Worm (Caenorhabditis elegans): ENCODE results near the gene ZK742.3.

ZK742.3 gene

ce11 chrV:7793067-7793466 lies 16.6 kb downstream of the ZK742.3 start, which contains the start of gene flp-21:
TSS of gene flp-21 (plus strand) at chrV:7793367.
- TF ChIP-seq sox-4 (tag; optimal IDR thresholded peaks at IDR 0.05) (no peak), nhr-47 (tag; optimal IDR thresholded peaks at IDR 0.05) (no peak), hpl-2 (GFP tag; optimal IDR thresholded peaks at IDR 0.05) (no peak), nhr-77 (tag; optimal IDR thresholded peaks at IDR 0.05) (no peak), nhr-11 (tag; optimal IDR thresholded peaks at IDR 0.05) (no peak), ces-1 (GFP tag; optimal IDR thresholded peaks at IDR 0.05) (no peak)

- TF ChIP-seq elt-2 (tag; optimal IDR thresholded peaks at IDR 0.05) (peak; percentile 70), hlh-4 (tag; optimal IDR thresholded peaks at IDR 0.05) (no peak)
Observed at ce11 chrV:7786639-7787038, 23.1 kb downstream of the ZK742.3 start.

- TF ChIP-seq grh-1 (GFP tag; IDR thresholded peaks at IDR 0.05) (no peak), ceh-88 (GFP tag; IDR thresholded peaks at IDR 0.05) (no peak), snpc-4 (tag; optimal IDR thresholded peaks at IDR 0.05) (no peak), unc-98 (GFP tag; IDR thresholded peaks at IDR 0.05) (no peak), F16B12.6 (tag; optimal IDR thresholded peaks at IDR 0.05) (no peak), pqm-1 (tag; optimal IDR thresholded peaks at IDR 0.05) (no peak), pax-3 (tag; optimal IDR thresholded peaks at IDR 0.05) (no peak), sup-37 (GFP tag; optimal IDR thresholded peaks at IDR 0.05) (no peak)
Observed at ce11 chrV:7785885-7786284, 23.8 kb downstream of the ZK742.3 start.

- TF ChIP-seq unc-98 (GFP tag; IDR thresholded peaks at IDR 0.05) (no peak), nhr-85 (tag) (peak; percentile 4), swsn-7 (tag; optimal IDR thresholded peaks at IDR 0.05) (no peak), fkh-8 (tag; optimal IDR thresholded peaks at IDR 0.05) (no peak)
Observed at ce11 chrV:7785117-7785516, 24.6 kb downstream of the ZK742.3 start, which contains the start of gene C26F1.1. TSS of gene C26F1.1 (plus strand) at chrV:7785417.

- no peak for TF ChIP-seq sup-37 (GFP tag; optimal IDR thresholded peaks at IDR 0.05)
- no peak for TF ChIP-seq unc-62 (GFP tag; optimal IDR thresholded peaks at IDR 0.05)
- no peak for TF ChIP-seq hlh-17 (GFP tag; optimal IDR thresholded peaks at IDR 0.05; ENCODE audit: borderline replicate concordance)
- no peak for TF ChIP-seq lin-14 (GFP tag; optimal IDR thresholded peaks at IDR 0.05)
- TF ChIP-seq nhr-77 (tag; optimal IDR thresholded peaks at IDR 0.05) = no peak
- no peak for TF ChIP-seq skn-1 (tag; optimal IDR thresholded peaks at IDR 0.05)
- TF ChIP-seq sox-4 (tag; optimal IDR thresholded peaks at IDR 0.05) = no peak
- no peak for TF ChIP-seq nhr-20 (tag; optimal IDR thresholded peaks at IDR 0.05)
- no peak for TF ChIP-seq lin-35 (GFP tag; optimal IDR thresholded peaks at IDR 0.05)
- TF ChIP-seq Y116A8C.19 (tag; optimal IDR thresholded peaks at IDR 0.05; ENCODE audit: borderline replicate concordance) = no peak
- TF ChIP-seq tlp-1 (tag; optimal IDR thresholded peaks at IDR 0.05) = no peak
- no peak for TF ChIP-seq egl-13 (tag; optimal IDR thresholded peaks at IDR 0.05)
- no peak for TF ChIP-seq fos-1 (tag; optimal IDR thresholded peaks at IDR 0.05)
- no peak for TF ChIP-seq nhr-28 (tag; optimal IDR thresholded peaks at IDR 0.05)
- TF ChIP-seq ceh-8 (GFP tag; optimal IDR thresholded peaks at IDR 0.05) = no peak
Observed at ce11 chrV:7781511-7781910, 28.2 kb downstream of the ZK742.3 start, which contains the start of gene cyp-32A1. TSS of gene cyp-32A1 (plus strand) at chrV:7781811.

ce11 chrV:7778999-7779398 lies 30.7 kb downstream of the ZK742.3 start:
- TF ChIP-seq snu-23 (GFP tag; optimal IDR thresholded peaks at IDR 0.05) (no peak), mef-2 (tag; optimal IDR thresholded peaks at IDR 0.05) (no peak), C04F5.9 (tag; optimal IDR thresholded peaks at IDR 0.05) (no peak), nhr-77 (tag; optimal IDR thresholded peaks at IDR 0.05) (no peak), fkh-8 (tag; optimal IDR thresholded peaks at IDR 0.05) (no peak), xbp-1 (tag; optimal IDR thresholded peaks at IDR 0.05) (no peak), grh-1 (GFP tag; IDR thresholded peaks at IDR 0.05) (no peak), skn-1 (tag; optimal IDR thresholded peaks at IDR 0.05) (no peak), blmp-1 (tag; optimal IDR thresholded peaks at IDR 0.05) (no peak), sptf-1 (tag; optimal IDR thresholded peaks at IDR 0.05) (no peak), nhr-20 (tag; optimal IDR thresholded peaks at IDR 0.05) (no peak)

Data from whole organism, L1 larva.